Worm (Caenorhabditis elegans) whole organism, L1 larva: ENCODE data around the gene K03H1.11.

Experiments used
- ceh-88 ChIP-seq: fragments of 200-800 bp; sonication (Bioruptor generic); IDR thresholded peaks from 2 replicates; pipeline ENCODE4 v1.3.6; 2022; ENCODE audit warnings: missing genetic modification characterization, missing compliant biosample characterization
- fkh-4 ChIP-seq: sonication (generic microtip); optimal IDR thresholded peaks from 2 replicates; lab custom pipeline; 2016; ENCODE audit warnings: missing compliant biosample characterization, missing genetic modification characterization, borderline replicate concordance
- hlh-17 ChIP-seq: fragments of 200-800 bp; sonication (Bioruptor generic); optimal IDR thresholded peaks from 2 replicates; lab custom pipeline; 2018; ENCODE audit warnings: missing genetic modification characterization, mild to moderate bottlenecking, missing compliant biosample characterization, moderate library complexity, borderline replicate concordance
- lsy-2 ChIP-seq, 2 experiments: fragments of 150-350 bp; optimal IDR thresholded peaks; 2 replicates each; lab custom pipeline; 2014; ENCODE audit warnings: missing biosample characterization in 2 of 2, missing genetic modification characterization in 2 of 2
- nhr-237 ChIP-seq: fragments of 150-350 bp; optimal IDR thresholded peaks from 2 replicates; lab custom pipeline; 2014; ENCODE audit warnings: missing biosample characterization, missing genetic modification characterization
- nhr-77 ChIP-seq: fragments of 150-350 bp; optimal IDR thresholded peaks from 2 replicates; lab custom pipeline; 2014; ENCODE audit warnings: missing biosample characterization, missing genetic modification characterization
- nhr-90 ChIP-seq: sonication (generic microtip); optimal IDR thresholded peaks from 2 replicates; lab custom pipeline; 2016; ENCODE audit warnings: mild to moderate bottlenecking, missing genetic modification characterization, missing compliant biosample characterization; ENCODE audit not compliant: poor library complexity
- pag-3 ChIP-seq: sonication (generic microtip); optimal IDR thresholded peaks from 2 replicates; lab custom pipeline; 2017; ENCODE audit warnings: missing genetic modification characterization, mild to moderate bottlenecking, missing compliant biosample characterization, antibody characterized with exemption, borderline replicate concordance; ENCODE audit not compliant: insufficient read depth
- pqm-1 ChIP-seq: sonication (generic microtip); optimal IDR thresholded peaks from 3 replicates; lab custom pipeline; 2017; ENCODE audit warnings: missing biosample characterization, missing genetic modification characterization
- snpc-4 ChIP-seq: fragments of 150-350 bp; optimal IDR thresholded peaks from 2 replicates; lab custom pipeline; 2014; ENCODE audit warnings: missing biosample characterization, missing genetic modification characterization
- sup-37 ChIP-seq: fragments of 200-800 bp; sonication (Bioruptor generic); optimal IDR thresholded peaks from 2 replicates; lab custom pipeline; 2018; ENCODE audit warnings: mild to moderate bottlenecking, missing genetic modification characterization, missing compliant biosample characterization
- ztf-11 ChIP-seq, 2 experiments: sonication (generic microtip); optimal IDR thresholded peaks; 2 replicates each; lab custom pipeline; 2016 to 2017; ENCODE audit warnings: missing genetic modification characterization in 2 of 2, missing biosample characterization in 1 of 2, missing compliant biosample characterization in 1 of 2
- ztf-4 ChIP-seq: fragments of 150-350 bp; optimal IDR thresholded peaks from 2 replicates; lab custom pipeline; 2014; ENCODE audit warnings: missing biosample characterization, missing genetic modification characterization

- TF ChIP-seq snpc-4 (tag; lab: Kevin White, UChicago) (no peak), ceh-88 (GFP tag; lab: Robert Waterston, UW) (no peak), sup-37 (no peak), lsy-2 (tag; optimal IDR thresholded peaks at IDR 0.05; lab: Kevin White, UChicago) (no peak), pag-3 (tag; lab: Kevin White, UChicago) (no peak), ztf-11 (tag; optimal IDR thresholded peaks at IDR 0.05; lab: Kevin White, UChicago) (no peak), fkh-4 (tag; lab: Kevin White, UChicago) (no peak), nhr-237 (tag; lab: Kevin White, UChicago) (no peak), ztf-4 (tag; lab: Kevin White, UChicago) (no peak), pqm-1 (no peak), hlh-17 (no peak), nhr-90 (tag; lab: Kevin White, UChicago) (no peak), nhr-77 (tag; lab: Kevin White, UChicago) (no peak)
Observed at ce11 chrIII:9973765-9974164, 22.0 kb upstream of the K03H1.11 start, which contains the start of gene R10E12.2.
